Worm (Caenorhabditis elegans): Measurements from ENCODE around the gene T02G5.15.

Gene T02G5.15

DNA sequence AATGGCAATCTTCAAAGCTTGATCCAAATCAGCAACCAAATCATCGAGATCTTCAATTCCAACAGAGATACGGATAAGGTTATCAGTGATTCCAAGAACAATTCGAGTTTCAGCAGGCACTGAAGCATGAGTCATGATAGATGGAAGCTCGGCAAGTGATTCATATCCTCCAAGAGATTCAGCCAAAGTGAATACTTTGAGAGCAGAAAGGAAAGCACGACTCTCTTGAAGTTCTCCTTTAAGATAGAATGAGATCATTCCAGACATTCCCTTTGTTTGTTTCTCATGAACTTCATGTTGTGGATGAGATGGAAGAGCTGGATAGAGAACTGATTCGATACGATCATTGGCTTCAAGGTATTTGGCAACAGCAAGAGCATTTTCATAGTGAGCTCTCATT lies 27.8 kb upstream of the T02G5.15 start:
- TF ChIP-seq unc-62 (GFP tag; optimal IDR thresholded peaks at IDR 0.05 in 1 of 2) (peak in 1 of 2 experiments; percentile 98), unc-62 (tag; optimal IDR thresholded peaks at IDR 0.05) (no peak), nhr-48 (tag; optimal IDR thresholded peaks at IDR 0.05) (no peak), lin-38 (GFP tag; IDR thresholded peaks at IDR 0.05) (peak; percentile 14; the same call in 1 of the 2 replicates)

DNA sequence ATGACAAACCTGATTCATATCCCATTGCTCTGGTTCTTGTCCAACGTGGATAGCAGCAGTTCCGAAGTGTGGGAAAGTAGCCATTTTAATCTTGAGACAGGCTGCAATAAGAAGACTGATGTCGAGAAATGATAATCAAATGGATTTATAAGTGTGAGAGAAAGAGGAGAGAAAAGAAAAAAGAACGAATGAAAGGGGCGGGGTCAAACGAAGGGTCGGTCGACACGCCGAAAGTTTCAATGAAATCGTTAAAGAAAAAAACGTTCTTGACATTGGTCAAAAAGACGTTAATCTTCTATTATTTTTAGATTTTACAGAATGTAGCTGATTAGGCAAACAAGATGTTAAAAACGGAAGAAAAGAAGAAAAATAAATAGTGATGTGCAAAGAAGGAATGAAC lies 26.3 kb upstream of the T02G5.15 start, which contains the start of gene cth-2:
cth-2 (minus strand) TSS at position 101 of the 400 bp plus-strand sequence.
- TF ChIP-seq dmd-6 (GFP tag; IDR thresholded peaks at IDR 0.05) (0 out of 2 replicates have a peak, but pooled peaks have one; percentile 6), mxl-3 (GFP tag; optimal IDR thresholded peaks at IDR 0.05) (peak; percentile 17), hmg-1.1 (GFP tag; IDR thresholded peaks at IDR 0.05) (no peak), ztf-11 (tag; optimal IDR thresholded peaks at IDR 0.05) (no peak), fos-1 (tag; optimal IDR thresholded peaks at IDR 0.05) (no peak), ama-1 (optimal IDR thresholded peaks at IDR 0.05) (peak; percentile 19), aha-1 (tag) (peak; percentile 3), nhr-28 (tag; optimal IDR thresholded peaks at IDR 0.05) (peak; percentile 2), lin-29 (GFP tag; IDR thresholded peaks at IDR 0.05) (no peak), duxl-1 (tag; optimal IDR thresholded peaks at IDR 0.05; ENCODE audit: poor library complexity) (no peak), attf-4 (tag; optimal IDR thresholded peaks at IDR 0.05) (no peak), ztf-7 (tag; optimal IDR thresholded peaks at IDR 0.05) (no peak), dve-1 (tag; optimal IDR thresholded peaks at IDR 0.05; ENCODE audit: insufficient read depth) (peak; percentile 32), daf-16 (GFP tag; optimal IDR thresholded peaks at IDR 0.05) (no peak), daf-16 (tag; optimal IDR thresholded peaks at IDR 0.05) (peak; percentile 37), mxl-2 (GFP tag; conservative IDR thresholded peaks at IDR 0.05) (no peak), nhr-25 (tag; optimal IDR thresholded peaks at IDR 0.05; ENCODE audit: borderline replicate concordance, insufficient read depth) (peak; percentile 24), saeg-2 (GFP tag; IDR thresholded peaks at IDR 0.05) (no peak)

DNA sequence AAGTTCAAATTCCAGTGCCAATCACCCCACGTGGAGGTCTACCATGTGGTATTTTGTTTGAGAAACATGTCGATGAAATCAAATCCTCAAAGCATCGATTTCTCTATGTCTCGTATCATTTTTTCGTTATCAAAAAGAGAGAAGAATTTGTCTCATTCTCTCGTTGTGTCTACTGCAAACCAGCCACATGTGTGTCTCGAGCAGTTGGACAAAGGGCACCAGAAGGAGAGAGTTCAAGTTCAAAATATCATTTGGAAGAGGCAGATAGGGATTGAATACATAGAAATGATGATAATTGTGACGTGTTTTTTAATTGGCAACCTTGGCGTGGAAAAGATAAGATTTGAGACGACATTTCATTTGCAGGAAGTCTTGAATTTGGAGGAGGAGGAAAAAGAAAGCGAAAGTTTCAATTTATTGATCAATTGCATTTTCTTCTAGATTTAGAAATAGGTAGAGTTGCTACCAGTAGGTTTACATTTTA lies 24.8 kb upstream of the T02G5.15 start:
- peak; percentile 11; the same call in 1 of the 2 replicates for TF ChIP-seq lin-38 (GFP tag; IDR thresholded peaks at IDR 0.05)
- peak in 1 of 2 experiments; percentile 55 for TF ChIP-seq lsy-2 (tag; optimal IDR thresholded peaks at IDR 0.05)
- no peak for TF ChIP-seq dmd-9 (GFP tag; IDR thresholded peaks at IDR 0.05)
- no peak for TF ChIP-seq nhr-102 (tag; optimal IDR thresholded peaks at IDR 0.05)
- peak; percentile 23 for TF ChIP-seq nhr-25 (tag; optimal IDR thresholded peaks at IDR 0.05; ENCODE audit: borderline replicate concordance, insufficient read depth)
- TF ChIP-seq nhr-41 (GFP tag; IDR thresholded peaks at IDR 0.05), result no peak
- TF ChIP-seq mep-1 (tag; optimal IDR thresholded peaks at IDR 0.05), result peak; percentile 53
- peak; percentile 51 for TF ChIP-seq php-3 (GFP tag; IDR thresholded peaks at IDR 0.05)
- TF ChIP-seq lin-1 (GFP tag; IDR thresholded peaks at IDR 0.05), result peak; percentile 42; the same call in 1 of the 2 replicates
- TF ChIP-seq duxl-1 (tag; optimal IDR thresholded peaks at IDR 0.05; ENCODE audit: poor library complexity), result no peak
- no peak for TF ChIP-seq nhr-6 (tag; optimal IDR thresholded peaks at IDR 0.05)
- no peak for TF ChIP-seq jun-1 (tag; optimal IDR thresholded peaks at IDR 0.05)
- TF ChIP-seq F10B5.3 (tag; optimal IDR thresholded peaks at IDR 0.05), result no peak
- no peak for TF ChIP-seq pha-4 (GFP tag; IDR thresholded peaks at IDR 0.05)
- TF ChIP-seq pha-4 (tag; optimal IDR thresholded peaks at IDR 0.05), result no peak
- TF ChIP-seq egl-43 (GFP tag; IDR thresholded peaks at IDR 0.05), result no peak
- TF ChIP-seq nhr-28 (tag; optimal IDR thresholded peaks at IDR 0.05), result peak; percentile 66
- TF ChIP-seq mdt-29 (GFP tag; IDR thresholded peaks at IDR 0.05), result no peak
- TF ChIP-seq tra-1 (GFP tag; IDR thresholded peaks at IDR 0.05), result peak; percentile 63; the same call in 1 of the 2 replicates
- no peak for TF ChIP-seq unc-130 (GFP tag; optimal IDR thresholded peaks at IDR 0.05)
- TF ChIP-seq set-16 (GFP tag; IDR thresholded peaks at IDR 0.05), result no peak
- peak; percentile 85 for TF ChIP-seq hlh-11 (tag; optimal IDR thresholded peaks at IDR 0.05)
- peak in 1 of 2 experiments; percentile 88 for TF ChIP-seq mdl-1 (tag; optimal IDR thresholded peaks at IDR 0.05)
- no peak for TF ChIP-seq D1046.2 (GFP tag; IDR thresholded peaks at IDR 0.05)
- TF ChIP-seq zip-11 (GFP tag; IDR thresholded peaks at IDR 0.05), result no peak
- TF ChIP-seq T20F7.1 (GFP tag; optimal IDR thresholded peaks at IDR 0.05), result no peak
- no peak for TF ChIP-seq nhr-237 (tag; optimal IDR thresholded peaks at IDR 0.05)
- TF ChIP-seq cey-2 (tag; optimal IDR thresholded peaks at IDR 0.05; ENCODE audit: borderline replicate concordance, insufficient read depth), result peak; percentile 67
- no peak for TF ChIP-seq vab-7 (GFP tag; IDR thresholded peaks at IDR 0.05)
- TF ChIP-seq aly-2 (tag; optimal IDR thresholded peaks at IDR 0.05), result no peak
